Worm (Caenorhabditis elegans) whole organism, L2 larva: Measurements from ENCODE around the gene sel-7.

Experiments
- C34F6.9 ChIP-seq: fragments of 150-350 bp; optimal IDR thresholded peaks from 2 replicates; lab custom pipeline; 2014; ENCODE audit warnings: missing biosample characterization, missing genetic modification characterization
- R02D3.7 ChIP-seq: fragments of 150-350 bp; optimal IDR thresholded peaks from 2 replicates; lab custom pipeline; 2014; ENCODE audit warnings: missing biosample characterization, missing genetic modification characterization
- ZK546.5 ChIP-seq: sonication (generic microtip); optimal IDR thresholded peaks from 2 replicates; lab custom pipeline; 2017; ENCODE audit warnings: missing biosample characterization, missing genetic modification characterization
- alr-1 ChIP-seq: fragments of 150-350 bp; optimal IDR thresholded peaks from 2 replicates; lab custom pipeline; 2014; ENCODE audit warnings: missing biosample characterization, missing genetic modification characterization
- aly-2 ChIP-seq: fragments of 150-350 bp; optimal IDR thresholded peaks from 2 replicates; lab custom pipeline; 2014; ENCODE audit warnings: missing biosample characterization, missing genetic modification characterization
- ama-1 ChIP-seq: fragments of 150-350 bp; optimal IDR thresholded peaks from 2 replicates; lab custom pipeline; 2018; ENCODE audit warnings: inconsistent platforms
- blmp-1 ChIP-seq: sonication (generic microtip); optimal IDR thresholded peaks from 2 replicates; lab custom pipeline; 2017; ENCODE audit warnings: missing genetic modification characterization, mild to moderate bottlenecking, missing compliant biosample characterization, antibody characterized with exemption, moderate library complexity; ENCODE audit not compliant: insufficient read depth
- ceh-16 ChIP-seq: fragments of 150-350 bp; optimal IDR thresholded peaks from 2 replicates; lab custom pipeline; 2014; ENCODE audit warnings: missing biosample characterization, missing genetic modification characterization
- crh-2 ChIP-seq: sonication (generic microtip); optimal IDR thresholded peaks from 2 replicates; lab custom pipeline; 2017; ENCODE audit warnings: missing biosample characterization, missing genetic modification characterization
- dmd-4 ChIP-seq: sonication (generic microtip); optimal IDR thresholded peaks from 2 replicates; lab custom pipeline; 2017; ENCODE audit warnings: missing biosample characterization, missing genetic modification characterization
- egl-27 ChIP-seq: sonication (generic microtip); optimal IDR thresholded peaks from 3 replicates; lab custom pipeline; 2017; ENCODE audit warnings: missing biosample characterization, missing genetic modification reagents, missing genetic modification characterization
- elt-1 ChIP-seq: fragments of 150-350 bp; optimal IDR thresholded peaks from 2 replicates; lab custom pipeline; 2014; ENCODE audit warnings: missing biosample characterization, missing genetic modification characterization
- elt-3 ChIP-seq: sonication (generic microtip); optimal IDR thresholded peaks from 2 replicates; lab custom pipeline; 2017; ENCODE audit warnings: missing biosample characterization, missing genetic modification characterization
- fos-1 ChIP-seq: fragments of 150-350 bp; optimal IDR thresholded peaks from 2 replicates; lab custom pipeline; 2014; ENCODE audit warnings: missing biosample characterization, missing genetic modification characterization
- gmeb-1 ChIP-seq: fragments of 150-350 bp; optimal IDR thresholded peaks from 2 replicates; lab custom pipeline; 2014; ENCODE audit warnings: missing biosample characterization, missing genetic modification characterization
- lin-11 ChIP-seq: fragments of 150-350 bp; sonication (generic microtip); optimal IDR thresholded peaks from 2 replicates; lab custom pipeline; 2014; ENCODE audit warnings: missing biosample characterization, missing genetic modification characterization, inconsistent platforms, mixed read lengths
- lin-39 ChIP-seq: fragments of 150-350 bp; optimal IDR thresholded peaks from 2 replicates; lab custom pipeline; 2014; ENCODE audit warnings: missing biosample characterization, missing genetic modification reagents, missing genetic modification characterization
- mab-5 ChIP-seq: fragments of 150-350 bp; optimal IDR thresholded peaks from 2 replicates; lab custom pipeline; 2014; ENCODE audit warnings: missing biosample characterization, missing genetic modification characterization
- mbf-1 ChIP-seq: sonication (generic microtip); optimal IDR thresholded peaks from 2 replicates; lab custom pipeline; 2017; ENCODE audit warnings: missing biosample characterization, missing genetic modification characterization
- nhr-11 ChIP-seq: fragments of 150-350 bp; optimal IDR thresholded peaks from 2 replicates; lab custom pipeline; 2014; ENCODE audit warnings: missing biosample characterization, missing genetic modification characterization
- nhr-12 ChIP-seq: fragments of 150-350 bp; optimal IDR thresholded peaks from 2 replicates; lab custom pipeline; 2014; ENCODE audit warnings: missing biosample characterization, missing genetic modification characterization
- nhr-129 ChIP-seq: fragments of 150-350 bp; optimal IDR thresholded peaks from 2 replicates; lab custom pipeline; 2014; ENCODE audit warnings: missing biosample characterization, missing genetic modification characterization
- nhr-21 ChIP-seq: fragments of 150-350 bp; optimal IDR thresholded peaks from 2 replicates; lab custom pipeline; 2014; ENCODE audit warnings: missing biosample characterization, missing genetic modification characterization
- nhr-23 ChIP-seq: fragments of 150-350 bp; optimal IDR thresholded peaks from 2 replicates; lab custom pipeline; 2014; ENCODE audit warnings: missing biosample characterization, missing genetic modification reagents, missing genetic modification characterization
- nhr-237 ChIP-seq: fragments of 150-350 bp; optimal IDR thresholded peaks from 2 replicates; lab custom pipeline; 2014; ENCODE audit warnings: missing biosample characterization, missing genetic modification characterization
- nhr-25 ChIP-seq: fragments of 150-350 bp; sonication (generic microtip); optimal IDR thresholded peaks from 3 replicates; lab custom pipeline; 2014; ENCODE audit warnings: missing biosample characterization, missing genetic modification characterization
- nhr-6 ChIP-seq: fragments of 150-350 bp; optimal IDR thresholded peaks from 2 replicates; lab custom pipeline; 2014; ENCODE audit warnings: missing biosample characterization, missing genetic modification characterization
- nhr-77 ChIP-seq: fragments of 150-350 bp; optimal IDR thresholded peaks from 2 replicates; lab custom pipeline; 2014; ENCODE audit warnings: missing biosample characterization, missing genetic modification characterization
- peb-1 ChIP-seq: fragments of 150-350 bp; optimal IDR thresholded peaks from 2 replicates; lab custom pipeline; 2014; ENCODE audit warnings: missing biosample characterization, missing genetic modification characterization
- sem-4 ChIP-seq: fragments of 150-350 bp; optimal IDR thresholded peaks from 2 replicates; lab custom pipeline; 2014; ENCODE audit warnings: missing biosample characterization, missing genetic modification reagents, missing genetic modification characterization
- sma-9 ChIP-seq, 2 experiments: fragments of 150-350 bp in 1 of 2; sonication (generic microtip) in 1 of 2; optimal IDR thresholded peaks; 2 replicates each; lab custom pipeline; 2014 to 2016; ENCODE audit warnings: missing genetic modification characterization in 2 of 2, mild to moderate bottlenecking in 1 of 2, missing biosample characterization in 1 of 2, missing compliant biosample characterization in 1 of 2, missing genetic modification reagents in 1 of 2, moderate library complexity in 1 of 2
- snpc-4 ChIP-seq: fragments of 150-350 bp; optimal IDR thresholded peaks from 2 replicates; lab custom pipeline; 2014; ENCODE audit warnings: missing biosample characterization, missing genetic modification characterization
- unc-39 ChIP-seq: fragments of 150-350 bp; optimal IDR thresholded peaks from 2 replicates; lab custom pipeline; 2014; ENCODE audit warnings: missing biosample characterization, missing genetic modification characterization
- unc-62 ChIP-seq: fragments of 150-350 bp; optimal IDR thresholded peaks from 2 replicates; lab custom pipeline; 2014; ENCODE audit warnings: missing biosample characterization, missing genetic modification reagents, missing genetic modification characterization
- zag-1 ChIP-seq: fragments of 150-350 bp; optimal IDR thresholded peaks from 2 replicates; lab custom pipeline; 2014; ENCODE audit warnings: missing biosample characterization, missing genetic modification characterization
- ztf-1 ChIP-seq: fragments of 200-800 bp; sonication (Bioruptor generic); conservative IDR thresholded peaks from 2 replicates; pipeline ENCODE4 v1.3.6; 2022; ENCODE audit warnings: missing genetic modification characterization, missing compliant biosample characterization

Gene sel-7

ce11 chrX:14340381-14340780, at the start of gene sel-7:
Gene sel-7, minus strand, starts transcription at chrX:14340481.
- TF ChIP-seq nhr-77 (tag; lab: Kevin White, UChicago) (no peak), ztf-1 (GFP tag; lab: Robert Waterston, UW) (no peak), unc-39 (tag; lab: Kevin White, UChicago) (no peak), mbf-1 (tag; lab: Kevin White, UChicago) (no peak), sma-9 (GFP tag; optimal IDR thresholded peaks at IDR 0.05; lab: Kevin White, UChicago) (no peak), sma-9 (tag; optimal IDR thresholded peaks at IDR 0.05; lab: Kevin White, UChicago) (no peak), lin-11 (no peak), nhr-12 (tag; lab: Kevin White, UChicago) (no peak), alr-1 (tag; lab: Kevin White, UChicago) (no peak), nhr-6 (tag; lab: Kevin White, UChicago) (no peak), gmeb-1 (tag; lab: Kevin White, UChicago) (no peak), fos-1 (tag; lab: Kevin White, UChicago) (no peak)

ce11 chrX:14382951-14383350, 42.7 kb upstream of the sel-7 start, which contains the start of gene Y60A9.3:
Gene Y60A9.3, plus strand, starts transcription at chrX:14383251.
- TF ChIP-seq nhr-25, result no peak
- no peak for TF ChIP-seq blmp-1 (tag; lab: Kevin White, UChicago)
- no peak for TF ChIP-seq nhr-129 (tag; lab: Kevin White, UChicago)
- TF ChIP-seq nhr-11 (tag; lab: Kevin White, UChicago), result no peak
- TF ChIP-seq mbf-1 (tag; lab: Kevin White, UChicago), result no peak
- no peak for TF ChIP-seq elt-3
- no peak for TF ChIP-seq egl-27 (tag; lab: Kevin White, UChicago)
- no peak for TF ChIP-seq nhr-21 (tag; lab: Kevin White, UChicago)
- TF ChIP-seq lin-39 (tag; lab: Kevin White, UChicago), result no peak
- no peak for TF ChIP-seq elt-1 (tag; lab: Kevin White, UChicago)
- TF ChIP-seq, all 48 proteins: peak for 0

- TF ChIP-seq alr-1 (tag; lab: Kevin White, UChicago) (no peak), ZK546.5 (tag; lab: Kevin White, UChicago) (no peak), dmd-4 (tag; lab: Kevin White, UChicago) (no peak), gmeb-1 (tag; lab: Kevin White, UChicago) (no peak), C34F6.9 (tag; lab: Kevin White, UChicago) (no peak), R02D3.7 (tag; lab: Kevin White, UChicago) (no peak), egl-27 (tag; lab: Kevin White, UChicago) (no peak), ceh-16 (tag; lab: Kevin White, UChicago) (no peak), lin-39 (tag; lab: Kevin White, UChicago) (no peak), aly-2 (tag; lab: Kevin White, UChicago) (no peak), zag-1 (tag; lab: Kevin White, UChicago) (no peak), nhr-237 (no peak), nhr-23 (tag; lab: Kevin White, UChicago) (no peak), nhr-12 (tag; lab: Kevin White, UChicago) (no peak), elt-3 (no peak)
- TF ChIP-seq, all 48 proteins: peak for 0
Observed at ce11 chrX:14377169-14377568, 36.9 kb upstream of the sel-7 start, which contains the start of gene Y60A9A.1. Gene Y60A9A.1, minus strand, starts transcription at chrX:14377269.

- TF ChIP-seq unc-62 (GFP tag; lab: Kevin White, UChicago), result no peak
- TF ChIP-seq peb-1, result no peak
- no peak for TF ChIP-seq ceh-16 (tag; lab: Kevin White, UChicago)
- no peak for TF ChIP-seq nhr-12 (tag; lab: Kevin White, UChicago)
- no peak for TF ChIP-seq ama-1
- TF ChIP-seq sem-4 (tag; lab: Kevin White, UChicago), result no peak
- no peak for TF ChIP-seq mbf-1 (tag; lab: Kevin White, UChicago)
- no peak for TF ChIP-seq elt-3
- TF ChIP-seq snpc-4 (tag; lab: Kevin White, UChicago), result no peak
- TF ChIP-seq mab-5 (tag; lab: Kevin White, UChicago), result no peak
- no peak for TF ChIP-seq crh-2 (tag; lab: Kevin White, UChicago)
- no peak for TF ChIP-seq blmp-1 (tag; lab: Kevin White, UChicago)
- TF ChIP-seq sma-9 (GFP tag; optimal IDR thresholded peaks at IDR 0.05; lab: Kevin White, UChicago), result no peak
- TF ChIP-seq sma-9 (tag; optimal IDR thresholded peaks at IDR 0.05; lab: Kevin White, UChicago), result no peak
- no peak for TF ChIP-seq ztf-1 (GFP tag; lab: Robert Waterston, UW)
- no peak for TF ChIP-seq ZK546.5 (tag; lab: Kevin White, UChicago)
Observed at ce11 chrX:14370314-14370713, 30.0 kb upstream of the sel-7 start, which contains the start of gene irk-3. Gene irk-3, minus strand, starts transcription at chrX:14370414.
